Worm (Caenorhabditis elegans): ENCODE measurements around the gene sshk-1.

DNA sequence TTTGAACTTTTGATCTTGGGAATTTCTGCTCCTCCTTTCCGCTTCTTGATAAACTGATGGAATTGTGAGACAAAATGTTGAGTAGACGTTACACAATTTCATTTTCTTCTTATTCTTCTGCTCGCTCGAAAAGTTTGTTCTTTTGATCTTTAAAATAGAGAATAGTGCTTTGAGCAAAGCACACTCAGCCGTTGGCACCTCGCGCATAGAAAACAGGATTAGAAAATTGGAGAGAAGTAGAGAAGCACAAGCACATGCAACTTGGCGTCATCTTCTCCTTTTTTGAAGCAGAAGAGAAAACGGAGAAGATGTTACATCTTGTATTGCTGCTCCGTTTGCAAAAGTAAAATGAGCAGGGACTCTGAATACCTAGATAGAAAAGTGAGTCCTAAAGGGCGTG is 33.8 kb upstream of the sshk-1 start:
- no peak for TF ChIP-seq tbx-11 (GFP tag; IDR thresholded peaks at IDR 0.05)
- no peak for TF ChIP-seq sea-1 (GFP tag; conservative IDR thresholded peaks at IDR 0.05)
- no peak for TF ChIP-seq flt-1 (GFP tag; IDR thresholded peaks at IDR 0.05)

All from whole organism, early embryonic.